Fruit fly (Drosophila melanogaster) whole organism, adult: ENCODE results near the gene CG4022.

Experiments used
- CG11617 ChIP-seq: fragments of 200-800 bp; sonication (Bioruptor generic); optimal IDR thresholded peaks from 2 replicates; lab custom pipeline; 2017; ENCODE audit warnings: mild to moderate bottlenecking, missing biosample characterization, missing genetic modification reagents, missing genetic modification characterization
- CG12768 ChIP-seq: fragments of 200-800 bp; sonication (Bioruptor generic); optimal IDR thresholded peaks from 2 replicates; lab custom pipeline; 2017; ENCODE audit warnings: missing biosample characterization, missing genetic modification characterization, mild to moderate bottlenecking, moderate library complexity, missing genetic modification reagents
- CG14711 ChIP-seq: fragments of 200-800 bp; sonication (Bioruptor generic); optimal IDR thresholded peaks from 2 replicates; lab custom pipeline; 2018; ENCODE audit warnings: missing biosample characterization, mild to moderate bottlenecking, missing genetic modification characterization, moderate library complexity
- CG1620 ChIP-seq: fragments of 200-800 bp; sonication (Bioruptor generic); optimal IDR thresholded peaks from 2 replicates; lab custom pipeline; 2016; ENCODE audit warnings: missing biosample characterization, missing genetic modification characterization
- CG5204 ChIP-seq: fragments of 200-800 bp; sonication (Bioruptor generic); optimal IDR thresholded peaks from 2 replicates; lab custom pipeline; 2016; ENCODE audit warnings: missing biosample characterization, missing genetic modification characterization
- CG7045 ChIP-seq: fragments of 200-800 bp; sonication (Bioruptor generic); optimal IDR thresholded peaks from 2 replicates; lab custom pipeline; 2017; ENCODE audit warnings: missing biosample characterization, mild to moderate bottlenecking, missing genetic modification characterization
- Clk ChIP-seq: fragments of 200-800 bp; sonication (Bioruptor generic); optimal IDR thresholded peaks from 2 replicates; lab custom pipeline; 2017; ENCODE audit warnings: missing biosample characterization, missing genetic modification characterization
- Hr96 ChIP-seq: fragments of 200-800 bp; sonication (Bioruptor generic); optimal IDR thresholded peaks from 2 replicates; lab custom pipeline; 2016; ENCODE audit warnings: missing biosample characterization, missing genetic modification characterization
- Mnt ChIP-seq: fragments of 200-800 bp; sonication (Bioruptor generic); optimal IDR thresholded peaks from 2 replicates; lab custom pipeline; 2016; ENCODE audit warnings: missing biosample characterization, mild to moderate bottlenecking, missing genetic modification characterization
- bab1 ChIP-seq: fragments of 200-800 bp; sonication (Bioruptor generic); optimal IDR thresholded peaks from 3 replicates; lab custom pipeline; 2019; ENCODE audit warnings: missing biosample characterization, mild to moderate bottlenecking, missing genetic modification characterization, moderate library complexity
- cic ChIP-seq: fragments of 200-800 bp; sonication (Bioruptor generic); optimal IDR thresholded peaks from 2 replicates; lab custom pipeline; 2017; ENCODE audit warnings: missing biosample characterization, mild to moderate bottlenecking, missing genetic modification characterization, moderate library complexity
- cnc ChIP-seq, 2 experiments: fragments of >200 bp; optimal IDR thresholded peaks; 2 replicates each; lab custom pipeline; 2017
- kay ChIP-seq: fragments of 200-800 bp; sonication (Bioruptor generic); peaks from one replicate; lab custom pipeline; 2016; ENCODE audit warnings: missing biosample characterization, missing genetic modification characterization, borderline replicate concordance

- TF ChIP-seq kay (no peak), CG7045 (GFP tag; lab: Kevin White, UChicago) (no peak), bab1 (GFP tag; lab: Kevin White, UChicago) (peak; percentile 0), cic (GFP tag; lab: Kevin White, UChicago) (no peak), CG11617 (GFP tag; lab: Kevin White, UChicago) (peak; percentile 56), Hr96 (GFP tag; lab: Kevin White, UChicago) (no peak), CG1620 (no peak), cnc (optimal IDR thresholded peaks at IDR 0.05; lab: Kevin White, UChicago) (no peak), CG12768 (no peak), Clk (GFP tag; lab: Kevin White, UChicago) (no peak), Mnt (GFP tag; lab: Kevin White, UChicago) (peak; percentile 6), CG5204 (GFP tag; lab: Kevin White, UChicago) (no peak), CG14711 (tag; lab: Kevin White, UChicago) (peak; percentile 90)
Measured at dm6 chr3L:9455819-9456388, 45.3 kb upstream of the CG4022 start, which contains the start of the genes phol and CG3552.
